Worm (Caenorhabditis elegans) whole organism, L4 larva: ENCODE measurements around the gene srh-111.
"Not testable (repeated sequence)": the region's sequence is repeated elsewhere in the genome, so short reads cannot be mapped to it uniquely, and the experiment has no call there.

ENCODE experiments used
- Y5F2A.4 ChIP-seq: fragments of 200-800 bp; sonication (Bioruptor generic); optimal IDR thresholded peaks from 2 replicates; lab custom pipeline; 2018; ENCODE audit warnings: mild to moderate bottlenecking, missing genetic modification characterization, missing compliant biosample characterization
- Y75B8A.6 ChIP-seq: fragments of 200-800 bp; sonication (Bioruptor generic); IDR thresholded peaks from 2 replicates; pipeline ENCODE4 v1.3.6; 2022; ENCODE audit warnings: missing genetic modification reagents, missing genetic modification characterization, missing compliant biosample characterization
- ZK337.2 ChIP-seq: fragments of 200-800 bp; sonication (Bioruptor generic); IDR thresholded peaks from 2 replicates; pipeline ENCODE4 v1.3.6; 2022; ENCODE audit warnings: missing genetic modification reagents, missing genetic modification characterization, missing compliant biosample characterization
- aha-1 ChIP-seq: fragments of 150-350 bp; peaks from one replicate; lab custom pipeline; 2014; ENCODE audit warnings: missing biosample characterization, missing genetic modification characterization
- ceh-28 ChIP-seq: fragments of 150-350 bp; optimal IDR thresholded peaks from 2 replicates; lab custom pipeline; 2014; ENCODE audit warnings: missing biosample characterization, missing genetic modification reagents, missing genetic modification characterization
- ceh-62 ChIP-seq: sonication (generic microtip); optimal IDR thresholded peaks from 2 replicates; lab custom pipeline; 2017; ENCODE audit warnings: missing biosample characterization, missing genetic modification characterization
- ces-1 ChIP-seq: fragments of 150-350 bp; sonication (generic microtip); optimal IDR thresholded peaks from 4 replicates; lab custom pipeline; 2014; ENCODE audit warnings: missing biosample characterization, missing genetic modification reagents, missing genetic modification characterization
- daf-12 ChIP-seq: fragments of 150-350 bp; optimal IDR thresholded peaks from 2 replicates; lab custom pipeline; 2014; ENCODE audit warnings: missing biosample characterization, missing genetic modification reagents, missing genetic modification characterization
- dmd-9 ChIP-seq: fragments of 200-800 bp; sonication (Bioruptor generic); IDR thresholded peaks from 2 replicates; pipeline ENCODE4 v1.3.6; 2022; ENCODE audit warnings: missing genetic modification reagents, missing genetic modification characterization, missing compliant biosample characterization
- dpl-1 ChIP-seq: fragments of 150-350 bp; optimal IDR thresholded peaks from 2 replicates; lab custom pipeline; 2014; ENCODE audit warnings: missing biosample characterization, missing genetic modification reagents, missing genetic modification characterization
- egl-27 ChIP-seq: sonication (generic microtip); optimal IDR thresholded peaks from 3 replicates; lab custom pipeline; 2017; ENCODE audit warnings: missing biosample characterization, missing genetic modification reagents, missing genetic modification characterization
- jun-1 ChIP-seq: fragments of 150-350 bp; optimal IDR thresholded peaks from 2 replicates; lab custom pipeline; 2014; ENCODE audit warnings: missing biosample characterization, missing genetic modification reagents, missing genetic modification characterization
- lim-7 ChIP-seq: fragments of 200-800 bp; sonication (Bioruptor generic); IDR thresholded peaks from 2 replicates; pipeline ENCODE4 v1.3.6; 2022; ENCODE audit warnings: missing genetic modification characterization, missing compliant biosample characterization
- lin-13 ChIP-seq: fragments of 150-350 bp; optimal IDR thresholded peaks from 2 replicates; lab custom pipeline; 2014; ENCODE audit warnings: missing biosample characterization, missing genetic modification reagents, missing genetic modification characterization
- lin-15B ChIP-seq: fragments of 150-350 bp; sonication (generic microtip); optimal IDR thresholded peaks from 3 replicates; lab custom pipeline; 2014; ENCODE audit warnings: missing biosample characterization, missing genetic modification characterization
- lin-38 ChIP-seq: fragments of 200-800 bp; sonication (Bioruptor generic); IDR thresholded peaks from 2 replicates; pipeline ENCODE4 v1.3.6; 2022; ENCODE audit warnings: missing genetic modification reagents, missing genetic modification characterization, missing compliant biosample characterization
- madf-9 ChIP-seq: fragments of 200-800 bp; sonication (Bioruptor generic); conservative IDR thresholded peaks from 2 replicates; pipeline ENCODE4 v1.3.6; 2022; ENCODE audit warnings: missing genetic modification reagents, missing genetic modification characterization, missing compliant biosample characterization
- mep-1 ChIP-seq: fragments of 150-350 bp; sonication (generic microtip); optimal IDR thresholded peaks from 3 replicates; lab custom pipeline; 2014; ENCODE audit warnings: missing biosample characterization, missing genetic modification characterization
- mxl-3 ChIP-seq: fragments of 200-800 bp; sonication (Bioruptor generic); optimal IDR thresholded peaks from 2 replicates; lab custom pipeline; 2018; ENCODE audit warnings: mild to moderate bottlenecking, missing genetic modification characterization, missing compliant biosample characterization
- nhr-10 ChIP-seq: fragments of 150-350 bp; optimal IDR thresholded peaks from 2 replicates; lab custom pipeline; 2014; ENCODE audit warnings: missing biosample characterization, missing genetic modification characterization
- nhr-102 ChIP-seq: sonication (generic microtip); optimal IDR thresholded peaks from 2 replicates; lab custom pipeline; 2016; ENCODE audit warnings: mild to moderate bottlenecking, missing genetic modification characterization, moderate library complexity, missing compliant biosample characterization
- nhr-11 ChIP-seq: fragments of 150-350 bp; optimal IDR thresholded peaks from 2 replicates; lab custom pipeline; 2014; ENCODE audit warnings: missing biosample characterization, missing genetic modification characterization
- nhr-25 ChIP-seq: sonication (generic microtip); optimal IDR thresholded peaks from 2 replicates; lab custom pipeline; 2017; ENCODE audit warnings: missing genetic modification characterization, mild to moderate bottlenecking, missing compliant biosample characterization, antibody characterized with exemption, moderate library complexity, borderline replicate concordance; ENCODE audit not compliant: insufficient read depth
- nhr-28 ChIP-seq: fragments of 150-350 bp; optimal IDR thresholded peaks from 2 replicates; lab custom pipeline; 2014; ENCODE audit warnings: missing biosample characterization, missing genetic modification characterization
- skn-1 ChIP-seq: fragments of 150-350 bp; optimal IDR thresholded peaks from 2 replicates; lab custom pipeline; 2014; ENCODE audit warnings: missing biosample characterization, missing genetic modification characterization
- snpc-4 ChIP-seq: fragments of 150-350 bp; optimal IDR thresholded peaks from 2 replicates; lab custom pipeline; 2014; ENCODE audit warnings: missing biosample characterization, missing genetic modification characterization
- spr-3 ChIP-seq: fragments of 200-800 bp; sonication (Bioruptor generic); optimal IDR thresholded peaks from 2 replicates; lab custom pipeline; 2018; ENCODE audit warnings: mild to moderate bottlenecking, missing genetic modification characterization, missing compliant biosample characterization
- tag-97 ChIP-seq: fragments of 200-800 bp; sonication (Bioruptor generic); IDR thresholded peaks from 2 replicates; pipeline ENCODE4 v1.3.6; 2022; ENCODE audit warnings: missing genetic modification characterization, missing compliant biosample characterization
- unc-130 ChIP-seq: sonication (generic microtip); optimal IDR thresholded peaks from 2 replicates; lab custom pipeline; 2016; ENCODE audit warnings: missing genetic modification reagents, missing genetic modification characterization, missing compliant biosample characterization
- unc-39 ChIP-seq: sonication (generic microtip); optimal IDR thresholded peaks from 2 replicates; lab custom pipeline; 2017; ENCODE audit warnings: missing biosample characterization, missing genetic modification characterization
- unc-62 ChIP-seq, 3 experiments: fragments of 150-350 bp in 1 of 3; sonication (generic microtip); optimal IDR thresholded peaks in 2 of 3; peaks in 1 of 3; 1 replicate in 1 of 3; 2 replicates in 2 of 3; lab custom pipeline; 2014 to 2017; ENCODE audit warnings: missing biosample characterization in 3 of 3, missing genetic modification characterization in 3 of 3, missing genetic modification reagents in 3 of 3, missing genotype in 1 of 3
- vab-7 ChIP-seq: fragments of 200-800 bp; sonication (Bioruptor generic); IDR thresholded peaks from 2 replicates; pipeline ENCODE4 v1.3.6; 2022; ENCODE audit warnings: missing genetic modification reagents, missing genetic modification characterization, missing compliant biosample characterization
- zip-11 ChIP-seq: fragments of 200-800 bp; sonication (Bioruptor generic); IDR thresholded peaks from 2 replicates; pipeline ENCODE4 v1.3.6; 2022; ENCODE audit warnings: missing genetic modification characterization, missing compliant biosample characterization
- zip-2 ChIP-seq: fragments of 150-350 bp; optimal IDR thresholded peaks from 2 replicates; lab custom pipeline; 2014; ENCODE audit warnings: missing biosample characterization, missing genetic modification characterization
- ztf-11 ChIP-seq: fragments of 150-350 bp; optimal IDR thresholded peaks from 2 replicates; lab custom pipeline; 2014; ENCODE audit warnings: missing biosample characterization, missing genetic modification characterization
- ztf-7 ChIP-seq: fragments of 150-350 bp; optimal IDR thresholded peaks from 2 replicates; lab custom pipeline; 2014; ENCODE audit warnings: missing biosample characterization, missing genetic modification characterization

The srh-111 gene

ce11 chrV:17464278-17464677 lies 20.7 kb downstream of the srh-111 start, which contains the start of gene F20E11.7:
Gene F20E11.7 (plus strand): TSS chrV:17464578.
- TF ChIP-seq dpl-1 (GFP tag; lab: Kevin White, UChicago); daf-12 (tag; lab: Kevin White, UChicago); Y5F2A.4 (GFP tag; lab: Kevin White, UChicago): not testable (repeated sequence)

ce11 chrV:17460061-17460460 lies 24.9 kb downstream of the srh-111 start, which contains the start of gene srz-48:
Gene srz-48 (minus strand): TSS chrV:17460161.
- TF ChIP-seq tag-97: no peak
- no peak for TF ChIP-seq Y75B8A.6
- no peak for TF ChIP-seq daf-12 (tag; lab: Kevin White, UChicago)
- no peak for TF ChIP-seq jun-1 (tag; lab: Kevin White, UChicago)
- TF ChIP-seq ceh-62 (tag; lab: Kevin White, UChicago): no peak
- no peak for TF ChIP-seq lin-38 (GFP tag; lab: Robert Waterston, UW)

DNA sequence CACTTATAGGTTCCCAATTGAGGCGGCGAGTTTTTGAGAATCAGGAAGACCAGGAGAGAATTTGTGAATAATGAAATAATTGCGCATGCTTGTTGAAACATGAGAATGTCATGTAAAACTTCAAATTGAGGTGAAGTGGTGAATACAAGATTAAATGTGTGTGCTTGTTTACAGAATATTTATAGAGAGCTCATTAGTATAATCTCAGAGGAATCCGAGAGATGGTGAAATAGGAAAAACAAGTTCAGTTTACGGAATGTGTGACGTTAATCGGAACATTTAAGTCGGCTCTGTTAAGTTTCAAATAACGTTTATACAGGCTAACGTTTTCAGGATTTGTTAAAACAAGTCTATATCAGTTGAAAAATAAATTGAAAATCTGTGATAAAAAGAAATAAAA lies 26.9 kb downstream of the srh-111 start, which contains the start of gene str-200:
TSS of gene str-200 (minus strand) at position 101 of the 400 bp plus-strand sequence.
- TF ChIP-seq unc-39 (tag; lab: Kevin White, UChicago): no peak
- no peak for TF ChIP-seq zip-11 (GFP tag; lab: Robert Waterston, UW)
- TF ChIP-seq lin-15B: no peak
- TF ChIP-seq dmd-9 (GFP tag; lab: Robert Waterston, UW): no peak
- TF ChIP-seq skn-1 (tag; lab: Kevin White, UChicago): no peak
- TF ChIP-seq dpl-1 (GFP tag; lab: Kevin White, UChicago): no peak
- no peak for TF ChIP-seq ceh-28 (tag; lab: Kevin White, UChicago)
- TF ChIP-seq nhr-11: no peak
- TF ChIP-seq ZK337.2: no peak
- no peak for TF ChIP-seq zip-2
- TF ChIP-seq egl-27: no peak
- no peak for TF ChIP-seq lim-7 (GFP tag; lab: Robert Waterston, UW)
- TF ChIP-seq vab-7 (GFP tag; lab: Robert Waterston, UW): no peak
- TF ChIP-seq nhr-10 (tag; lab: Kevin White, UChicago): no peak
- no peak for TF ChIP-seq ces-1 (GFP tag; lab: Kevin White, UChicago)
- TF ChIP-seq lin-38 (GFP tag; lab: Robert Waterston, UW): no peak
- TF ChIP-seq nhr-25: no peak
- TF ChIP-seq ztf-11: no peak

DNA sequence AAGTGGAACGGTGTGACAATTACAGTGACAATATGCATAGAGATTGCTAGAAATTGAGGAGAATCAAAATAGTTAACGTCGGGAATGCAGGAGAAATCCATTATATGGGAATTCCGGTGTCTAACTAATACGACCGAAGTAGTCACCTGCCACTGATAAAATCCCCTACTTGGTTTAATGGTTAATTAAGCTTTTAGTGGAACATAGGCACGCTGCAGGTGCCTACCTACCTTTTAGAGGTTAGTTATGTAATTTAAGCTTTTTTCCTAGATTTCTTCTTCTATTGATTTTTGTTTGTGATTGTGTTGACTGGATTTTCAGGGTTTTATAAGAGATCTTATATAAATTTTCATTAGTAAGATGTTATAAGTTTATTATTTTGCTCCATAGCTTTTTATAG lies 28.8 kb downstream of the srh-111 start, which contains the start of gene srh-203:
TSS of gene srh-203 (minus strand) at position 101 of the 400 bp plus-strand sequence.
- TF ChIP-seq unc-62 (GFP tag; optimal IDR thresholded peaks at IDR 0.05 in 1 of 2; lab: Kevin White, UChicago): peak in 1 of 2 experiments; percentile 17
- not testable (repeated sequence) for TF ChIP-seq unc-62 (tag; optimal IDR thresholded peaks at IDR 0.05; lab: Kevin White, UChicago)

DNA sequence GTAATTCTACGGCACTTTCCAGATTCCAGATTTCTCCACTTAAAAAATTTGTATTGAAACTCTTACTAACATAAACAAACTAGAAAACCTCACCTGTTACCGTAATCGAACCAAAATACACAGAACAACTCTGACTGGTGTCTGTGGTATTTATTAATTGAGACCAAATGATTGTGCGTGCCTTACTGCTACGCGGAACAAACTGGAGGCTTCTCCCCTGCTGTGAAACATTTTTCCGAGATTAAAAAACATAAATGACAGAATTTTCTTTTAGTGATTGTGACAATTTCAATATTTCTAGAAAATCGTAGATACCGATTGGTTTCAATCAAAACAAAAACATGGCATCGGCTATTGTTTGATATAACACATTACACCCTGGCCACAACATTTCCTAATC lies 35.1 kb downstream of the srh-111 start:
- TF ChIP-seq aha-1 (peak; percentile 90), madf-9 (GFP tag; lab: Robert Waterston, UW) (no peak)
- TF ChIP-seq, all 104 proteins: peak for 1

DNA sequence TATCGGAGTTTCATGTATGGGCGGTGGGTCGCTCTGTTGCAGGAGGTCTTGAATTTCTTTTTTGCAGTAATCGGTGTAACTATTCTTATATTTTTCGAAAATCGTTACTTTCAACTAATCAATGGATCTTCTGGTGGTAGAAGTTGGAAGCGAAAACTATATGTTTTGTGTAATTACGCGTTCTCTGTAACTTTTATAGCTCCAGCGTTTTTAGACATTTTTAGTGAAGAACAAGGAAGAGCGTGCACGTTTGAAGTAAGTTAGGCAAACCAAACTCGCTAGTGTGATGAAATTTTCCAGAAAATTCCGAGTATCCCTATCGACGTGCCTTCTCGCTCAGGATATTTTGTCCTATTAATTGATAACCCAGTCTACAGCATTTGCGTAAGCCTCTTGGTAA lies 45.6 kb downstream of the srh-111 start, which contains the start of gene srh-154:
TSS of gene srh-154 (plus strand) at position 301 of the 400 bp plus-strand sequence.
- TF ChIP-seq lin-13 (GFP tag; lab: Kevin White, UChicago) (no peak), mep-1 (tag; lab: Kevin White, UChicago) (no peak)
- TF ChIP-seq, all 104 proteins: peak for 0

DNA sequence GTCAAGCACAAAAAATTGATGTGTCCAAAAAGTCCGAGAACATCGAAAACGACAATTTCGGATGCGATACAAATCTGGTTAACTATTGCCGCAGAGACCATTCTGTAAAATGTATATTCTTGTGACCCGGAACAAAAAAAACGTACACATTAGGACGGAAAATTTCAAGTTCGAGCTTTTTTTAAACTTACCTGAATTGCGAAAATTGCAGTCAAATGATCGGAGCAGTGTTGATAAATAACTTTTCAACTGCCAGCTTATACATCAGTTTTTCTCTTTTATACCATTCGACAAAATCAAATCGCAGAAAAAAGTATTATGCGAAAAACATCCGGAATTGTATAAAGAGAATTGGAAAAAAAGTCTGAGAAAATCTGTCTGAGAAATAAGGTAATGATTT lies 46.7 kb downstream of the srh-111 start, which contains the start of gene srsx-2:
TSS of gene srsx-2 (minus strand) at position 101 of the 400 bp plus-strand sequence.
- no peak for TF ChIP-seq nhr-28
- no peak for TF ChIP-seq Y5F2A.4 (GFP tag; lab: Kevin White, UChicago)
- no peak for TF ChIP-seq nhr-102 (tag; lab: Kevin White, UChicago)
- no peak for TF ChIP-seq spr-3 (GFP tag; lab: Kevin White, UChicago)
- no peak for TF ChIP-seq unc-130 (GFP tag; lab: Kevin White, UChicago)
- no peak for TF ChIP-seq snpc-4
- TF ChIP-seq mep-1 (tag; lab: Kevin White, UChicago): no peak
- TF ChIP-seq mxl-3 (GFP tag; lab: Kevin White, UChicago): no peak
- TF ChIP-seq ztf-7 (tag; lab: Kevin White, UChicago): no peak
